Fruit fly (Drosophila melanogaster) whole organism, embryonic: Measurements from ENCODE around the gene CG32354.

Experiments used
- Adf1 ChIP-seq: fragments of 200-800 bp; sonication (Bioruptor generic); IDR thresholded peaks from 2 replicates; pipeline ENCODE4 v1.3.6; 2022; ENCODE audit warnings: missing biosample characterization, missing genetic modification characterization
- Atf6 ChIP-seq: fragments of 200-800 bp; sonication (Bioruptor generic); IDR thresholded peaks from 2 replicates; pipeline ENCODE4 v1.3.6; 2022; ENCODE audit warnings: missing biosample characterization, missing genetic modification characterization
- B-H2 ChIP-seq: fragments of 200-800 bp; sonication (Bioruptor generic); optimal IDR thresholded peaks from 2 replicates; lab custom pipeline; 2018; ENCODE audit warnings: missing biosample characterization, mild to moderate bottlenecking, missing genetic modification characterization
- CG10431 ChIP-seq: fragments of 200-800 bp; sonication (Bioruptor generic); optimal IDR thresholded peaks from 3 replicates; lab custom pipeline; 2018; ENCODE audit warnings: missing biosample characterization, mild to moderate bottlenecking, missing genetic modification characterization
- CG10543 ChIP-seq: fragments of 200-800 bp; sonication (Bioruptor generic); optimal IDR thresholded peaks from 3 replicates; lab custom pipeline; 2017; ENCODE audit warnings: missing biosample characterization, mild to moderate bottlenecking, missing genetic modification characterization, moderate library complexity
- CG10959 ChIP-seq: fragments of 200-800 bp; sonication (Bioruptor generic); IDR thresholded peaks from 2 replicates; pipeline ENCODE4 v1.3.6; 2022; ENCODE audit warnings: missing biosample characterization, missing genetic modification characterization
- CG11504 ChIP-seq: fragments of 200-800 bp; sonication (Bioruptor generic); optimal IDR thresholded peaks from 3 replicates; lab custom pipeline; 2019; ENCODE audit warnings: missing biosample characterization, mild to moderate bottlenecking, missing genetic modification characterization, moderate library complexity
- CG12155 ChIP-seq: fragments of 200-800 bp; sonication (Bioruptor generic); optimal IDR thresholded peaks from 3 replicates; lab custom pipeline; 2016; ENCODE audit warnings: missing biosample characterization, missing genetic modification characterization
- CG12744 ChIP-seq: fragments of 200-800 bp; sonication (Bioruptor generic); optimal IDR thresholded peaks from 2 replicates; lab custom pipeline; 2016; ENCODE audit warnings: missing biosample characterization, missing genetic modification characterization
- CG14667 ChIP-seq: fragments of 200-800 bp; sonication (Bioruptor generic); IDR thresholded peaks from 2 replicates; pipeline ENCODE4 v1.3.6; 2022; ENCODE audit warnings: missing biosample characterization, missing genetic modification characterization
- CG14710 ChIP-seq: fragments of 200-800 bp; sonication (Bioruptor generic); optimal IDR thresholded peaks from 3 replicates; lab custom pipeline; 2019; ENCODE audit warnings: missing biosample characterization, mild to moderate bottlenecking, missing genetic modification characterization, moderate library complexity
- CG17829 ChIP-seq: fragments of 200-800 bp; optimal IDR thresholded peaks from 2 replicates; lab custom pipeline; 2019; ENCODE audit warnings: missing biosample characterization, mild to moderate bottlenecking, missing genetic modification characterization, moderate library complexity
- CG3847 ChIP-seq: fragments of 200-800 bp; sonication (Bioruptor generic); IDR thresholded peaks from 2 replicates; pipeline ENCODE4 v1.3.6; 2022; ENCODE audit warnings: missing biosample characterization, missing genetic modification characterization
- CG4404 ChIP-seq: fragments of 200-800 bp; sonication (Bioruptor generic); IDR thresholded peaks from 2 replicates; pipeline ENCODE4 v1.3.6; 2022; ENCODE audit warnings: missing biosample characterization, missing genetic modification characterization
- CG7357 ChIP-seq: fragments of 200-800 bp; sonication (Bioruptor generic); IDR thresholded peaks from 3 replicates; pipeline ENCODE4 v1.3.6; 2022; ENCODE audit warnings: missing biosample characterization, missing genetic modification characterization
- CG7928 ChIP-seq: fragments of 200-800 bp; sonication (Bioruptor generic); optimal IDR thresholded peaks from 2 replicates; lab custom pipeline; 2017; ENCODE audit warnings: missing biosample characterization, mild to moderate bottlenecking, missing genetic modification characterization
- CG9876 ChIP-seq: fragments of 200-800 bp; sonication (Bioruptor generic); optimal IDR thresholded peaks from 2 replicates; lab custom pipeline; 2016; ENCODE audit warnings: missing biosample characterization, missing genetic modification characterization
- D19A ChIP-seq: fragments of 200-800 bp; optimal IDR thresholded peaks from 3 replicates; lab custom pipeline; 2019; ENCODE audit warnings: missing biosample characterization, mild to moderate bottlenecking, missing genetic modification characterization, moderate library complexity
- Dad ChIP-seq: fragments of 200-800 bp; sonication (Bioruptor generic); optimal IDR thresholded peaks from 3 replicates; lab custom pipeline; 2016; ENCODE audit warnings: missing biosample characterization, missing genetic modification characterization
- Doc3 ChIP-seq: fragments of 200-800 bp; sonication (Bioruptor generic); IDR thresholded peaks from 3 replicates; pipeline ENCODE4 v1.3.6; 2022; ENCODE audit warnings: missing biosample characterization, missing genetic modification characterization; ENCODE audit not compliant: partially characterized antibody
- Ets97D ChIP-seq: fragments of 200-800 bp; sonication (Bioruptor generic); optimal IDR thresholded peaks from 3 replicates; lab custom pipeline; 2016; ENCODE audit warnings: missing biosample characterization, missing genetic modification characterization
- HLH3B ChIP-seq: fragments of 200-800 bp; sonication (Bioruptor generic); IDR thresholded peaks from 2 replicates; pipeline ENCODE4 v1.3.6; 2022; ENCODE audit warnings: missing biosample characterization, missing genetic modification characterization
- HmgZ ChIP-seq: fragments of 200-800 bp; sonication (Bioruptor generic); optimal IDR thresholded peaks from 2 replicates; lab custom pipeline; 2018; ENCODE audit warnings: missing biosample characterization, mild to moderate bottlenecking, missing genetic modification characterization
- Hr78 ChIP-seq, 2 experiments: fragments of 200-800 bp in 1 of 2; fragments of >200 bp in 1 of 2; sonication (Bioruptor generic) in 1 of 2; optimal IDR thresholded peaks; 2 replicates each; lab custom pipeline; 2017 to 2019; ENCODE audit warnings: missing biosample characterization in 2 of 2, missing genetic modification characterization in 2 of 2, mild to moderate bottlenecking in 1 of 2, moderate library complexity in 1 of 2
- Jarid2 ChIP-seq: fragments of 200-800 bp; sonication (Bioruptor generic); optimal IDR thresholded peaks from 3 replicates; lab custom pipeline; 2017; ENCODE audit warnings: mild to moderate bottlenecking, missing biosample characterization, missing genetic modification reagents, missing genetic modification characterization
- Meics ChIP-seq: fragments of 200-800 bp; sonication (Bioruptor generic); optimal IDR thresholded peaks from 2 replicates; lab custom pipeline; 2017; ENCODE audit warnings: missing biosample characterization, mild to moderate bottlenecking, missing genetic modification characterization
- Scr ChIP-seq: fragments of 200-800 bp; sonication (Bioruptor generic); IDR thresholded peaks from 2 replicates; pipeline ENCODE4 v1.3.6; 2022; ENCODE audit warnings: missing biosample characterization, missing genetic modification characterization; ENCODE audit not compliant: partially characterized antibody
- Sox100B ChIP-seq: fragments of 200-800 bp; sonication (Bioruptor generic); optimal IDR thresholded peaks from 3 replicates; lab custom pipeline; 2018; ENCODE audit warnings: missing biosample characterization, mild to moderate bottlenecking, missing genetic modification characterization
- YL-1 ChIP-seq: fragments of 200-800 bp; sonication (Bioruptor generic); optimal IDR thresholded peaks from 3 replicates; lab custom pipeline; 2017; ENCODE audit warnings: missing biosample characterization, mild to moderate bottlenecking, missing genetic modification characterization
- ab ChIP-seq: fragments of 200-800 bp; sonication (Bioruptor generic); optimal IDR thresholded peaks from 2 replicates; lab custom pipeline; 2016; ENCODE audit warnings: missing biosample characterization, missing genetic modification characterization
- bcd ChIP-seq: fragments of 200-800 bp; sonication (Bioruptor generic); optimal IDR thresholded peaks from 2 replicates; lab custom pipeline; 2017; ENCODE audit warnings: missing biosample characterization, mild to moderate bottlenecking, missing genetic modification characterization
- bsh ChIP-seq, 2 experiments: fragments of 200-800 bp; sonication (Bioruptor generic); optimal IDR thresholded peaks; 2 replicates each; lab custom pipeline; 2017 to 2018; ENCODE audit warnings: mild to moderate bottlenecking in 2 of 2, missing biosample characterization in 2 of 2, missing genetic modification characterization in 2 of 2, moderate library complexity in 1 of 2
- cad ChIP-seq: fragments of >200 bp; optimal IDR thresholded peaks from 2 replicates; lab custom pipeline; 2017; ENCODE audit warnings: missing biosample characterization, missing genetic modification characterization
- croc ChIP-seq: fragments of 200-800 bp; sonication (Bioruptor generic); conservative IDR thresholded peaks from 3 replicates; pipeline ENCODE4 v1.3.6; 2022; ENCODE audit warnings: missing biosample characterization, missing genetic modification characterization
- dati ChIP-seq: fragments of 200-800 bp; sonication (Bioruptor generic); IDR thresholded peaks from 2 replicates; pipeline ENCODE4 v1.3.6; 2022; ENCODE audit warnings: missing biosample characterization, missing genetic modification characterization
- disco-r ChIP-seq: fragments of 200-800 bp; sonication (Bioruptor generic); optimal IDR thresholded peaks from 2 replicates; lab custom pipeline; 2016; ENCODE audit warnings: missing biosample characterization, missing genetic modification characterization
- eyg ChIP-seq: fragments of 200-800 bp; sonication (Bioruptor generic); optimal IDR thresholded peaks from 3 replicates; lab custom pipeline; 2016; ENCODE audit warnings: missing biosample characterization, missing genetic modification characterization
- grau ChIP-seq: fragments of 200-800 bp; optimal IDR thresholded peaks from 3 replicates; lab custom pipeline; 2019; ENCODE audit warnings: missing biosample characterization, mild to moderate bottlenecking, missing genetic modification characterization, moderate library complexity
- kah ChIP-seq: fragments of 200-800 bp; sonication (Bioruptor generic); optimal IDR thresholded peaks from 2 replicates; lab custom pipeline; 2018; ENCODE audit warnings: missing biosample characterization, mild to moderate bottlenecking, missing genetic modification characterization
- kay ChIP-seq: fragments of 200-800 bp; sonication (Bioruptor generic); optimal IDR thresholded peaks from 2 replicates; lab custom pipeline; 2016; ENCODE audit warnings: missing biosample characterization, missing genetic modification characterization
- lov ChIP-seq, 2 experiments: fragments of 200-800 bp in 1 of 2; fragments of >200 bp in 1 of 2; sonication (Bioruptor generic) in 1 of 2; IDR thresholded peaks in 1 of 2; optimal IDR thresholded peaks in 1 of 2; 2 replicates in 1 of 2; 3 replicates in 1 of 2; pipeline versions ENCODE4 v1.3.6 to Lab custom; 2017 to 2022; ENCODE audit warnings: missing biosample characterization in 1 of 2, missing genetic modification characterization in 1 of 2
- nom ChIP-seq: fragments of 200-800 bp; sonication (Bioruptor generic); optimal IDR thresholded peaks from 2 replicates; lab custom pipeline; 2017; ENCODE audit warnings: missing biosample characterization, missing genetic modification characterization, mild to moderate bottlenecking, moderate library complexity, missing genetic modification reagents
- oc ChIP-seq: fragments of 200-800 bp; sonication (Bioruptor generic); optimal IDR thresholded peaks from 2 replicates; lab custom pipeline; 2018; ENCODE audit warnings: missing biosample characterization, mild to moderate bottlenecking, missing genetic modification characterization, moderate library complexity
- pum ChIP-seq: fragments of 200-800 bp; sonication (Bioruptor generic); optimal IDR thresholded peaks from 2 replicates; lab custom pipeline; 2016; ENCODE audit warnings: missing biosample characterization, missing genetic modification characterization
- repo ChIP-seq: fragments of 200-800 bp; sonication (Bioruptor generic); optimal IDR thresholded peaks from 2 replicates; lab custom pipeline; 2016; ENCODE audit warnings: missing biosample characterization, missing genetic modification characterization
- scrt ChIP-seq: fragments of 200-800 bp; sonication (Bioruptor generic); optimal IDR thresholded peaks from 2 replicates; lab custom pipeline; 2018; ENCODE audit warnings: missing biosample characterization, mild to moderate bottlenecking, missing genetic modification characterization, moderate library complexity
- stwl ChIP-seq: fragments of 200-800 bp; sonication (Bioruptor generic); optimal IDR thresholded peaks from 3 replicates; lab custom pipeline; 2018; ENCODE audit warnings: missing biosample characterization, mild to moderate bottlenecking, missing genetic modification characterization, moderate library complexity

CG32354 gene

DNA sequence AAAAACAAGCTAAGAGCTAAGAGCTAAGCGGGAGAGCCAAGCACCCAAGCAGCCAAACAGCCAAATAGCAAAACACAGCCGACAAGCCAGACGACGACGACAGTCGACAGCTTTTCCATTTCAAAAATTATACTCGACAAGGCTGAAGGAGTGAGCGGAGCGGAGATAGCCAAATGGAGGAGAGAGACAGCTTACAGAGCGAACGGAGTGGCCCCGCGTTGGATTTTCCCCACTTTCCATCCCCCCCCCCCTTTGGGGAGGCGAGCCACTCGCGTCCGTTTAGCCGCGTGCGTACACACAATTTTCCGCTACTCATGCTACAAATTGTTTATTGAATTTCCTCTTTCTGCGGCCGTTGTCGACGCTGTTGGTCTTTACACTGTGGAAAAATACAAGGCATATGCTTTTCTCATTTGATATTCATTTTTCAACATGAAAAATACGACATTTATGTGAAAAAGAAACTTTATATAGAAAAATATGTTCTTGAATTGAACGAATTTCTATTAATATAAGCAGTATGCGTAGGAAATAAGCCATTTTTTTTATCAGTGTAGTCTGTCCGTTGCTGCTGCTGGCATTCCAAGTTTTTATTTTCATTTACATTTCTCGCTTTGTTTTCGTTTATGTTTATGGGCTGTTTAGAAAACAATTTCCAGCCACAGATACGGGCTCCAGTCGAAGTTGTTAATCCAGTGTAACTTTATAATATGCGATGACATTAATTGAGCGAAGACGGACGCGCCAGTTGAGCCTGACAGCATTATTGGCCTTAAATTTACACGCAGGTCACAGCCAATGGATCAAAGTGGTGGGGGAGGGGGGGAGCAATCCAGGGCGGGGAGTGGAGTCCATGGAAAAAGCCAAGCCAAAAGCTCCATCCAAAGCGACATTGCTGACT lies 36.1 kb upstream of the CG32354 start (continued):
- peak; percentile 93 for TF ChIP-seq Ets97D (GFP tag; lab: Kevin White, UChicago)
- no peak for TF ChIP-seq lov (optimal IDR thresholded peaks at IDR 0.05; lab: Kevin White, UChicago)
- peak; percentile 98 for TF ChIP-seq lov (GFP tag; IDR thresholded peaks at IDR 0.05; lab: Robert Waterston, UW)
- peak; percentile 94 for TF ChIP-seq kay
- peak; percentile 97 for TF ChIP-seq YL-1 (GFP tag; lab: Kevin White, UChicago)
- no peak for TF ChIP-seq Scr (GFP tag; lab: Robert Waterston, UW)
- peak; percentile 98 for TF ChIP-seq croc (GFP tag; lab: Robert Waterston, UW)
- peak; percentile 98 for TF ChIP-seq CG11504 (tag; lab: Kevin White, UChicago)
- TF ChIP-seq Atf6: peak; percentile 97
- TF ChIP-seq oc (tag; lab: Kevin White, UChicago): peak; percentile 99
- TF ChIP-seq D19A (tag; lab: Kevin White, UChicago): peak; percentile 98
- TF ChIP-seq CG10431: peak; percentile 95
- TF ChIP-seq scrt (GFP tag; lab: Kevin White, UChicago): peak; percentile 96
- peak in 1 of 2 experiments; percentile 92 for TF ChIP-seq Hr78 (GFP tag; optimal IDR thresholded peaks at IDR 0.05; lab: Kevin White, UChicago)
- TF ChIP-seq CG12155 (GFP tag; lab: Kevin White, UChicago): peak; percentile 97
- TF ChIP-seq CG10959 (GFP tag; lab: Robert Waterston, UW): peak; percentile 97
- TF ChIP-seq kah (GFP tag; lab: Kevin White, UChicago): peak; percentile 96
- TF ChIP-seq Dad (GFP tag; lab: Kevin White, UChicago): peak; percentile 97
- TF ChIP-seq B-H2 (GFP tag; lab: Kevin White, UChicago): peak; percentile 90
- peak; percentile 86 for TF ChIP-seq nom (GFP tag; lab: Kevin White, UChicago)
- peak; percentile 98 for TF ChIP-seq grau (tag; lab: Kevin White, UChicago)
- TF ChIP-seq CG14667 (GFP tag; lab: Robert Waterston, UW): peak; percentile 96
- peak; percentile 95 for TF ChIP-seq eyg (GFP tag; lab: Kevin White, UChicago)
- peak; percentile 88 for TF ChIP-seq Jarid2 (GFP tag; lab: Kevin White, UChicago)
- TF ChIP-seq bcd (GFP tag; lab: Kevin White, UChicago): peak; percentile 98
- TF ChIP-seq disco-r: peak; percentile 98
- peak; percentile 78 for TF ChIP-seq Adf1
- TF ChIP-seq bsh (GFP tag; optimal IDR thresholded peaks at IDR 0.05; lab: Kevin White, UChicago): peak; percentile 82 to 100
- TF ChIP-seq CG9876 (GFP tag; lab: Kevin White, UChicago): peak; percentile 92
- TF ChIP-seq dati (GFP tag; lab: Robert Waterston, UW): peak; percentile 96
- TF ChIP-seq HmgZ (tag; lab: Kevin White, UChicago): peak; percentile 98
- no peak for TF ChIP-seq cad (GFP tag; lab: Kevin White, UChicago)
- TF ChIP-seq CG7928 (GFP tag; lab: Kevin White, UChicago): peak; percentile 75
- peak; percentile 95 for TF ChIP-seq CG10543
- peak; percentile 87 for TF ChIP-seq ab (GFP tag; lab: Kevin White, UChicago)
- peak; percentile 98 for TF ChIP-seq pum (GFP tag; lab: Kevin White, UChicago)
- peak; percentile 97 for TF ChIP-seq Meics (GFP tag; lab: Kevin White, UChicago)
- peak; percentile 82 for TF ChIP-seq stwl (tag; lab: Kevin White, UChicago)
- TF ChIP-seq CG17829 (tag; lab: Kevin White, UChicago): peak; percentile 99
- peak; percentile 91 for TF ChIP-seq CG4404 (GFP tag; lab: Robert Waterston, UW)
- peak; percentile 97 for TF ChIP-seq CG3847
- peak; percentile 97 for TF ChIP-seq repo
- TF ChIP-seq CG7357 (GFP tag; lab: Robert Waterston, UW): peak; percentile 91
- TF ChIP-seq Doc3 (GFP tag; lab: Robert Waterston, UW): 0 out of 3 replicates have a peak, but pooled peaks have one; percentile 8
- peak; percentile 96 for TF ChIP-seq CG12744 (GFP tag; lab: Kevin White, UChicago)
- TF ChIP-seq HLH3B (GFP tag; lab: Robert Waterston, UW): peak; percentile 99
- TF ChIP-seq Sox100B (GFP tag; lab: Kevin White, UChicago): peak; percentile 99
- TF ChIP-seq CG14710: peak; percentile 98
